Worm (Caenorhabditis elegans) whole organism, midembryonic: ENCODE results near the gene arx-6.

Source experiments
- T22C8.4 ChIP-seq: fragments of 200-800 bp; sonication (Bioruptor generic); IDR thresholded peaks from 2 replicates; pipeline ENCODE4 v1.3.6; 2022; ENCODE audit warnings: missing genetic modification characterization, missing compliant biosample characterization
- cog-1 ChIP-seq: sonication (generic microtip); optimal IDR thresholded peaks from 2 replicates; lab custom pipeline; 2016; ENCODE audit warnings: missing genetic modification characterization, missing compliant biosample characterization
- flt-1 ChIP-seq: fragments of 200-800 bp; sonication (Bioruptor generic); IDR thresholded peaks from 2 replicates; pipeline ENCODE4 v1.3.6; 2022; ENCODE audit warnings: missing genetic modification characterization, missing compliant biosample characterization
- klf-2 ChIP-seq: fragments of 200-800 bp; sonication (Bioruptor generic); conservative IDR thresholded peaks from 2 replicates; pipeline ENCODE4 v1.3.6; 2022; ENCODE audit warnings: missing genetic modification reagents, missing genetic modification characterization, missing compliant biosample characterization
- med-1 ChIP-seq: sonication (generic microtip); optimal IDR thresholded peaks from 2 replicates; lab custom pipeline; 2017; ENCODE audit warnings: missing genetic modification characterization, mild to moderate bottlenecking, missing compliant biosample characterization, antibody characterized with exemption, missing genetic modification reagents; ENCODE audit not compliant: insufficient read depth
- ref-1 ChIP-seq: fragments of 200-800 bp; sonication (Bioruptor generic); conservative IDR thresholded peaks from 2 replicates; pipeline ENCODE4 v1.3.6; 2022; ENCODE audit warnings: missing genetic modification reagents, missing genetic modification characterization, missing compliant biosample characterization
- tab-1 ChIP-seq: fragments of 200-800 bp; sonication (Bioruptor generic); IDR thresholded peaks from 2 replicates; pipeline ENCODE4 v1.3.6; 2022; ENCODE audit warnings: missing genetic modification characterization, missing compliant biosample characterization
- ztf-23 ChIP-seq: fragments of 200-800 bp; sonication (Bioruptor generic); IDR thresholded peaks from 2 replicates; pipeline ENCODE4 v1.3.6; 2022; ENCODE audit warnings: missing genetic modification reagents, missing genetic modification characterization, missing compliant biosample characterization
- ztf-29 ChIP-seq: fragments of 200-800 bp; sonication (Bioruptor generic); IDR thresholded peaks from 2 replicates; pipeline ENCODE4 v1.3.6; 2022; ENCODE audit warnings: missing genetic modification reagents, missing genetic modification characterization, missing compliant biosample characterization

- no peak for TF ChIP-seq flt-1 (GFP tag; lab: Robert Waterston, UW)
- TF ChIP-seq ref-1 (GFP tag; lab: Robert Waterston, UW): no peak
- TF ChIP-seq klf-2: no peak
- no peak for TF ChIP-seq tab-1 (GFP tag; lab: Robert Waterston, UW)
- TF ChIP-seq ztf-23 (GFP tag; lab: Robert Waterston, UW): no peak
- no peak for TF ChIP-seq T22C8.4
- TF ChIP-seq med-1 (GFP tag; lab: Kevin White, UChicago): no peak
- no peak for TF ChIP-seq ztf-29 (GFP tag; lab: Robert Waterston, UW)
- peak; percentile 36 for TF ChIP-seq cog-1 (tag; lab: Kevin White, UChicago)
Observed at ce11 chrIII:4912317-4912716, 33.9 kb downstream of the arx-6 start, which contains the start of the genes F26F4.9 and cee-1.
